Worm (Caenorhabditis elegans) whole organism, young adult: ENCODE measurements around the gene prk-2.

Source experiments
- B0336.3 ChIP-seq: fragments of 200-800 bp; sonication (Bioruptor generic); IDR thresholded peaks from 2 replicates; pipeline ENCODE4 v1.3.6; 2022; ENCODE audit warnings: missing genetic modification characterization, missing compliant biosample characterization
- F49E8.2 ChIP-seq: sonication (generic microtip); optimal IDR thresholded peaks from 3 replicates; lab custom pipeline; 2017; ENCODE audit warnings: missing genetic modification characterization, mild to moderate bottlenecking, missing compliant biosample characterization, antibody characterized with exemption, moderate library complexity; ENCODE audit not compliant: insufficient read depth
- F55B11.4 ChIP-seq: sonication (generic microtip); optimal IDR thresholded peaks from 2 replicates; lab custom pipeline; 2016; ENCODE audit warnings: missing compliant biosample characterization, missing genetic modification characterization, borderline replicate concordance; ENCODE audit not compliant: insufficient read depth
- F57A8.1 ChIP-seq: fragments of 200-800 bp; sonication (Bioruptor generic); optimal IDR thresholded peaks from 2 replicates; lab custom pipeline; 2018; ENCODE audit warnings: mild to moderate bottlenecking, missing genetic modification characterization, moderate library complexity, missing compliant biosample characterization
- K11D2.4 ChIP-seq: fragments of 200-800 bp; sonication (Bioruptor generic); IDR thresholded peaks from 2 replicates; pipeline ENCODE4 v1.3.6; 2022; ENCODE audit warnings: missing genetic modification reagents, missing genetic modification characterization, missing compliant biosample characterization
- T07F8.4 ChIP-seq: sonication (generic microtip); optimal IDR thresholded peaks from 2 replicates; lab custom pipeline; 2016; ENCODE audit warnings: mild to moderate bottlenecking, missing genetic modification characterization, moderate library complexity, missing compliant biosample characterization
- Y53F4B.3 ChIP-seq: fragments of 200-800 bp; sonication (Bioruptor generic); IDR thresholded peaks from 2 replicates; pipeline ENCODE4 v1.3.6; 2022; ENCODE audit warnings: missing genetic modification reagents, missing genetic modification characterization, missing compliant biosample characterization
- Y53G8AR.9 ChIP-seq: fragments of 200-800 bp; sonication (Bioruptor generic); conservative IDR thresholded peaks from 2 replicates; pipeline ENCODE4 v1.3.6; 2022; ENCODE audit warnings: missing genetic modification reagents, missing genetic modification characterization, missing compliant biosample characterization
- Y56A3A.18 ChIP-seq: fragments of 200-800 bp; sonication (Bioruptor generic); IDR thresholded peaks from 2 replicates; pipeline ENCODE4 v1.3.6; 2022; ENCODE audit warnings: missing genetic modification reagents, missing genetic modification characterization, missing compliant biosample characterization
- ama-1 ChIP-seq, 3 experiments: fragments of 150-350 bp in 1 of 3; sonication (generic microtip) in 2 of 3; optimal IDR thresholded peaks; 2 replicates each; lab custom pipeline; 2014 to 2018; ENCODE audit warnings: missing biosample characterization in 2 of 3, missing genetic modification characterization in 2 of 3, missing genetic modification reagents in 2 of 3
- aptf-2 ChIP-seq: fragments of 200-800 bp; sonication (Bioruptor generic); conservative IDR thresholded peaks from 2 replicates; pipeline ENCODE4 v1.3.6; 2022; ENCODE audit warnings: missing genetic modification reagents, missing genetic modification characterization, missing compliant biosample characterization
- attf-5 ChIP-seq: fragments of 200-800 bp; sonication (Bioruptor generic); optimal IDR thresholded peaks from 2 replicates; lab custom pipeline; 2018; ENCODE audit warnings: mild to moderate bottlenecking, missing genetic modification characterization, missing compliant biosample characterization
- bed-1 ChIP-seq: fragments of 200-800 bp; sonication (Bioruptor generic); IDR thresholded peaks from 2 replicates; pipeline ENCODE4 v1.3.6; 2022; ENCODE audit warnings: missing genetic modification reagents, missing genetic modification characterization, missing compliant biosample characterization
- ccch-3 ChIP-seq: fragments of 200-800 bp; sonication (Bioruptor generic); optimal IDR thresholded peaks from 2 replicates; lab custom pipeline; 2018; ENCODE audit warnings: mild to moderate bottlenecking, missing genetic modification characterization, missing compliant biosample characterization
- ceh-100 ChIP-seq: fragments of 200-800 bp; sonication (Bioruptor generic); IDR thresholded peaks from 2 replicates; pipeline ENCODE4 v1.3.6; 2022; ENCODE audit warnings: missing genetic modification reagents, missing genetic modification characterization, missing compliant biosample characterization
- ceh-58 ChIP-seq: fragments of 200-800 bp; sonication (Bioruptor generic); IDR thresholded peaks from 2 replicates; pipeline ENCODE4 v1.3.6; 2022; ENCODE audit warnings: missing genetic modification characterization, missing compliant biosample characterization
- ceh-79 ChIP-seq: sonication (generic microtip); optimal IDR thresholded peaks from 2 replicates; lab custom pipeline; 2017; ENCODE audit warnings: mild to moderate bottlenecking, missing genetic modification characterization, missing compliant biosample characterization
- ceh-91 ChIP-seq: fragments of 200-800 bp; sonication (Bioruptor generic); IDR thresholded peaks from 2 replicates; pipeline ENCODE4 v1.3.6; 2022; ENCODE audit warnings: missing genetic modification reagents, missing genetic modification characterization, missing compliant biosample characterization
- chd-7 ChIP-seq: sonication (generic microtip); optimal IDR thresholded peaks from 2 replicates; lab custom pipeline; 2016; ENCODE audit warnings: mild to moderate bottlenecking, missing genetic modification characterization, moderate library complexity, missing compliant biosample characterization
- die-1 ChIP-seq: sonication (generic microtip); optimal IDR thresholded peaks from 2 replicates; lab custom pipeline; 2016; ENCODE audit warnings: missing genotype, mild to moderate bottlenecking, missing genetic modification characterization, missing compliant biosample characterization
- egrh-3 ChIP-seq: fragments of 200-800 bp; sonication (Bioruptor generic); IDR thresholded peaks from 2 replicates; pipeline ENCODE4 v1.3.6; 2022; ENCODE audit warnings: missing genetic modification reagents, missing genetic modification characterization, missing compliant biosample characterization
- fkh-3 ChIP-seq: sonication (generic microtip); optimal IDR thresholded peaks from 2 replicates; lab custom pipeline; 2016; ENCODE audit warnings: mild to moderate bottlenecking, missing genetic modification characterization, missing compliant biosample characterization
- gei-17 ChIP-seq: fragments of 200-800 bp; sonication (Bioruptor generic); optimal IDR thresholded peaks from 2 replicates; lab custom pipeline; 2018; ENCODE audit warnings: mild to moderate bottlenecking, missing genetic modification characterization, missing compliant biosample characterization
- hlh-26 ChIP-seq: fragments of 200-800 bp; sonication (Bioruptor generic); conservative IDR thresholded peaks from 2 replicates; pipeline ENCODE4 v1.3.6; 2022; ENCODE audit warnings: missing genetic modification reagents, missing genetic modification characterization, missing compliant biosample characterization
- hmg-1.2 ChIP-seq: fragments of 200-800 bp; sonication (Bioruptor generic); IDR thresholded peaks from 2 replicates; pipeline ENCODE4 v1.3.6; 2022; ENCODE audit warnings: missing genetic modification reagents, missing genetic modification characterization, missing compliant biosample characterization
- hrde-1 ChIP-seq: sonication (generic microtip); optimal IDR thresholded peaks from 2 replicates; lab custom pipeline; 2016; ENCODE audit warnings: missing genetic modification characterization, mild to moderate bottlenecking, missing compliant biosample characterization, moderate library complexity, missing genotype, missing genetic modification reagents, borderline replicate concordance
- lag-1 ChIP-seq: fragments of 200-800 bp; sonication (Bioruptor generic); IDR thresholded peaks from 2 replicates; pipeline ENCODE4 v1.3.6; 2022; ENCODE audit warnings: missing genetic modification reagents, missing genetic modification characterization, missing compliant biosample characterization
- let-607 ChIP-seq, 2 experiments: fragments of 200-800 bp in 1 of 2; sonication (Bioruptor generic) in 1 of 2; sonication (generic microtip) in 1 of 2; optimal IDR thresholded peaks; 2 replicates each; lab custom pipeline; 2016 to 2018; ENCODE audit warnings: mild to moderate bottlenecking in 2 of 2, missing compliant biosample characterization in 2 of 2, missing genetic modification characterization in 2 of 2, moderate library complexity in 2 of 2, missing genotype in 1 of 2
- lin-35 ChIP-seq, 3 experiments: fragments of 150-350 bp in 2 of 3; sonication (generic microtip) in 1 of 3; optimal IDR thresholded peaks; 2 replicates each; lab custom pipeline; 2014 to 2018; ENCODE audit warnings: missing biosample characterization in 3 of 3, missing genetic modification characterization in 3 of 3, missing genetic modification reagents in 3 of 3
- lir-1 ChIP-seq: fragments of 200-800 bp; sonication (Bioruptor generic); conservative IDR thresholded peaks from 2 replicates; pipeline ENCODE4 v1.3.6; 2022; ENCODE audit warnings: missing genetic modification reagents, missing genetic modification characterization, missing compliant biosample characterization
- madf-10 ChIP-seq: sonication (generic microtip); optimal IDR thresholded peaks from 2 replicates; lab custom pipeline; 2016; ENCODE audit warnings: mild to moderate bottlenecking, missing genetic modification characterization, missing compliant biosample characterization
- madf-8 ChIP-seq: fragments of 200-800 bp; sonication (Bioruptor generic); conservative IDR thresholded peaks from 2 replicates; pipeline ENCODE4 v1.3.6; 2022; ENCODE audit warnings: missing genetic modification reagents, missing genetic modification characterization, missing compliant biosample characterization
- mcd-1 ChIP-seq: fragments of 200-800 bp; sonication (Bioruptor generic); IDR thresholded peaks from 2 replicates; pipeline ENCODE4 v1.3.6; 2022; ENCODE audit warnings: missing genetic modification reagents, missing genetic modification characterization, missing compliant biosample characterization
- mxl-1 ChIP-seq: sonication (generic microtip); optimal IDR thresholded peaks from 2 replicates; lab custom pipeline; 2016; ENCODE audit warnings: missing genetic modification characterization, missing compliant biosample characterization
- nfya-1 ChIP-seq: sonication (generic microtip); optimal IDR thresholded peaks from 2 replicates; lab custom pipeline; 2017; ENCODE audit warnings: antibody characterized with exemption, missing compliant biosample characterization, missing genetic modification characterization, borderline replicate concordance; ENCODE audit not compliant: insufficient read depth
- pha-4 ChIP-seq: fragments of 150-350 bp; sonication (generic microtip); optimal IDR thresholded peaks from 2 replicates; lab custom pipeline; 2014; ENCODE audit warnings: missing biosample characterization, missing genetic modification reagents, missing genetic modification characterization
- rcor-1 ChIP-seq: fragments of 200-800 bp; sonication (Bioruptor generic); IDR thresholded peaks from 2 replicates; pipeline ENCODE4 v1.3.6; 2022; ENCODE audit warnings: missing genetic modification reagents, missing genetic modification characterization, missing compliant biosample characterization
- sdz-38 ChIP-seq: sonication (generic microtip); optimal IDR thresholded peaks from 2 replicates; lab custom pipeline; 2016; ENCODE audit warnings: missing genotype, missing genetic modification characterization, missing compliant biosample characterization
- snpc-1.3 ChIP-seq: sonication (generic microtip); optimal IDR thresholded peaks from 2 replicates; lab custom pipeline; 2017; ENCODE audit warnings: missing genetic modification characterization, mild to moderate bottlenecking, missing compliant biosample characterization, antibody characterized with exemption, moderate library complexity, missing genotype, missing genetic modification reagents; ENCODE audit not compliant: insufficient read depth
- snpc-4 ChIP-seq, 5 experiments: fragments of 150-350 bp in 1 of 5; sonication (generic microtip) in 4 of 5; optimal IDR thresholded peaks; 2 replicates each; lab custom pipeline; 2014 to 2018; ENCODE audit warnings: missing genetic modification characterization in 5 of 5, missing biosample characterization in 3 of 5, antibody characterized with exemption in 2 of 5, mild to moderate bottlenecking in 2 of 5, missing compliant biosample characterization in 2 of 5, missing genotype in 2 of 5, moderate library complexity in 2 of 5, missing genetic modification reagents in 1 of 5
- tbp1 ChIP-seq: fragments of 200-800 bp; sonication (Bioruptor generic); optimal IDR thresholded peaks from 2 replicates; lab custom pipeline; 2018; ENCODE audit warnings: mild to moderate bottlenecking, missing genetic modification characterization, missing compliant biosample characterization
- tbx-9 ChIP-seq: sonication (generic microtip); optimal IDR thresholded peaks from 2 replicates; lab custom pipeline; 2016; ENCODE audit warnings: borderline replicate concordance, missing genetic modification characterization, inconsistent platforms, missing compliant biosample characterization
- tlf-1 ChIP-seq: fragments of 200-800 bp; sonication (Bioruptor generic); optimal IDR thresholded peaks from 2 replicates; lab custom pipeline; 2018; ENCODE audit warnings: mild to moderate bottlenecking, missing genetic modification characterization, missing compliant biosample characterization

Gene prk-2

DNA sequence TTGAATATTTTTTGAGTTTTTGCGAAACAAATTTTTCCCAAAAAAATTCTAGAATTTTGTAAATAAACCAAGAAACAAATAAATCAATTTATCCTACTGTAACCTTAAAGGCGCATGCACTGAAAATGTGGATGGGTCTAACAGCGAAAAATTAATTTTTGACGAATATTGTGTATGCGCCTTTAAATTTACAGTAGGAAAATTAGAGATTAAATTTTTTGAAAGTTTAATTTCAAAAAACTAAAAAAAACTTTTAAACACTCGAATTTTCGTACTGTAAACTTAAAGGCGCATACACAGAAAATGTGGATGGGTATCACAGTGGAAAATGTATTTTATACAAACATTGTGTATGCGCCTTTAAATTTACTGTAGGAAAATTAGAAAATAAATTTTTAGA is 20.1 kb upstream of the prk-2 start (continued):
- TF ChIP-seq tlf-1 (peak; percentile 73), F49E8.2 (tag; lab: Kevin White, UChicago) (peak; percentile 85)

DNA sequence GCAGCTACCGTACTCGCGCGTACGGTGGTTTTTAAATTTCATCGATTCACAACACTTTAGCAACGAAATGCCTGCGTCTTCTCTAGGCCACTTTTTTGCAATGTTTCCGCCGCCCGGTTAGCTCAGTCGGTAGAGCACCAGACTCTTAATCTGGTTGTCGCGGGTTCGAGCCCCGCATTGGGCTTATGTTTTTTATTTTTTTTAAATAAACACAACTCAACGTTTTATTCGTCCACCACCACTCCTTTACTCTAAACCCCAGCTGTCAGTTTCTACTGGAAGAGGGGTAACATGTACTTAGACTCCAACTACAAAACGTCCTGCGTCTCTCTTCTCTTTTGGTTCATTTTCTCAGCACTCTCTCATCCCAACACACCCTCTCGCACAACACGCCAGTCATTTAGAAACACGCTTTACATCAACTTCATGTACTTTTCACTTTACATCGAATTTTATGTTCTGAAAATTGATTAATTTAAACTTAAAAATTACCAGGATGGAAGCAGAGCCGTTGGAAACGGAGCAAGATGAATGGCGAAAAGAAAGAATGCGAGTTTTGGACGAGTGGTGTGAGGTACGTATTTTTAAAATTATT is 19.5 kb upstream of the prk-2 start, which contains the start of the genes elmd-1 and hecw-1:
Gene elmd-1, plus strand, starts transcription at position 494 of the 595 bp plus-strand sequence.
Gene hecw-1, minus strand, starts transcription at position 545 of the 595 bp plus-strand sequence.
- TF ChIP-seq fkh-3 (tag; lab: Kevin White, UChicago): no peak
- peak; percentile 54 for TF ChIP-seq madf-8 (GFP tag; lab: Robert Waterston, UW)
- 0 out of 2 replicates have a peak, but pooled peaks have one; percentile 29 for TF ChIP-seq K11D2.4
- no peak for TF ChIP-seq ceh-79 (tag; lab: Kevin White, UChicago)
- no peak for TF ChIP-seq ceh-91 (GFP tag; lab: Robert Waterston, UW)
- TF ChIP-seq ccch-3 (GFP tag; lab: Kevin White, UChicago): no peak
- TF ChIP-seq mxl-1 (tag; lab: Kevin White, UChicago): no peak
- 0 out of 2 replicates have a peak, but pooled peaks have one; percentile 29 for TF ChIP-seq ceh-100
- no peak for TF ChIP-seq gei-17 (GFP tag; lab: Kevin White, UChicago)
- TF ChIP-seq F55B11.4: no peak
- TF ChIP-seq chd-7 (tag; lab: Kevin White, UChicago): peak; percentile 51
- peak; percentile 56 for TF ChIP-seq attf-5 (GFP tag; lab: Kevin White, UChicago)
- TF ChIP-seq aptf-2: 0 out of 2 replicates have a peak, but pooled peaks have one; percentile 54
- peak; percentile 46 for TF ChIP-seq die-1 (tag; lab: Kevin White, UChicago)
- TF ChIP-seq sdz-38 (tag; lab: Kevin White, UChicago): no peak
- no peak for TF ChIP-seq lag-1 (GFP tag; lab: Robert Waterston, UW)
- TF ChIP-seq snpc-4 (GFP tag; optimal IDR thresholded peaks at IDR 0.05; lab: Kevin White, UChicago): no peak
- TF ChIP-seq snpc-4 (tag; optimal IDR thresholded peaks at IDR 0.05; lab: Kevin White, UChicago): peak in 3 of 4 experiments; percentile 28 to 59 (median 29)
- peak; percentile 60; the same call in 1 of the 2 replicates for TF ChIP-seq rcor-1 (GFP tag; lab: Robert Waterston, UW)
- peak; percentile 50; the same call in 1 of the 2 replicates for TF ChIP-seq B0336.3 (GFP tag; lab: Robert Waterston, UW)
- no peak for TF ChIP-seq tbx-9 (tag; lab: Kevin White, UChicago)
- no peak for TF ChIP-seq pha-4
- TF ChIP-seq T07F8.4 (tag; lab: Kevin White, UChicago): peak; percentile 28
- 0 out of 2 replicates have a peak, but pooled peaks have one; percentile 20 for TF ChIP-seq Y53G8AR.9 (GFP tag; lab: Robert Waterston, UW)
- TF ChIP-seq hlh-26: no peak
- no peak for TF ChIP-seq F57A8.1 (GFP tag; lab: Kevin White, UChicago)
- no peak for TF ChIP-seq bed-1 (GFP tag; lab: Robert Waterston, UW)
- TF ChIP-seq egrh-3 (GFP tag; lab: Robert Waterston, UW): no peak
- TF ChIP-seq hrde-1 (tag; lab: Kevin White, UChicago): peak; percentile 17
- TF ChIP-seq snpc-1.3 (tag; lab: Kevin White, UChicago): no peak
- peak; percentile 19 to 55 for TF ChIP-seq let-607 (tag; optimal IDR thresholded peaks at IDR 0.05; lab: Kevin White, UChicago)
- peak; percentile 78 for TF ChIP-seq hmg-1.2 (GFP tag; lab: Robert Waterston, UW)
- TF ChIP-seq ama-1 (optimal IDR thresholded peaks at IDR 0.05; lab: Kevin White, UChicago): no peak
- peak in 1 of 2 experiments; percentile 74 for TF ChIP-seq ama-1 (GFP tag; optimal IDR thresholded peaks at IDR 0.05; lab: Kevin White, UChicago)
- TF ChIP-seq F49E8.2 (tag; lab: Kevin White, UChicago): peak; percentile 71
- no peak for TF ChIP-seq nfya-1 (tag; lab: Kevin White, UChicago)
- TF ChIP-seq mcd-1 (GFP tag; lab: Robert Waterston, UW): peak; percentile 74
- TF ChIP-seq Y56A3A.18 (GFP tag; lab: Robert Waterston, UW): no peak
- TF ChIP-seq ceh-58 (GFP tag; lab: Robert Waterston, UW): no peak
- TF ChIP-seq tbp1: peak; percentile 97
- TF ChIP-seq lin-35 (GFP tag; optimal IDR thresholded peaks at IDR 0.05; lab: Kevin White, UChicago): no peak
- peak; percentile 54 for TF ChIP-seq madf-10 (tag; lab: Kevin White, UChicago)
- no peak for TF ChIP-seq Y53F4B.3 (GFP tag; lab: Robert Waterston, UW)
- no peak for TF ChIP-seq lir-1
